Fruit fly (Drosophila melanogaster): Measurements from ENCODE around the gene CG7627.

- TF ChIP-seq Myc (optimal IDR thresholded peaks at IDR 0.05) (no peak), ey (GFP tag; optimal IDR thresholded peaks at IDR 0.05) (no peak), pan (optimal IDR thresholded peaks at IDR 0.05) (no peak), h (GFP tag; optimal IDR thresholded peaks at IDR 0.05) (no peak), HLH106 (tag; optimal IDR thresholded peaks at IDR 0.05) (no peak), OdsH (GFP tag; optimal IDR thresholded peaks at IDR 0.05) (no peak)
Observed at dm6 chr2L:8398721-8399120, 36.5 kb upstream of the CG7627 start, which contains the start of gene CG13386.
